Fruit fly (Drosophila melanogaster): ENCODE results near the gene Csk.

- TF ChIP-seq fd96Ca (GFP tag; IDR thresholded peaks at IDR 0.05) (no peak), CG8159 (tag; optimal IDR thresholded peaks at IDR 0.05) (no peak), CG34367 (tag; optimal IDR thresholded peaks at IDR 0.05) (no peak), CG15710 (tag; optimal IDR thresholded peaks at IDR 0.05) (no peak), CG14655 (GFP tag; optimal IDR thresholded peaks at IDR 0.05) (no peak), Snoo (tag; optimal IDR thresholded peaks at IDR 0.05) (no peak), CG9948 (tag; optimal IDR thresholded peaks at IDR 0.05) (no peak)
Measured at dm6 chr3R:11670888-11671287, 20.4 kb upstream of the Csk start.
